Worm (Caenorhabditis elegans): ENCODE results near the gene C28H8.5.

DNA sequence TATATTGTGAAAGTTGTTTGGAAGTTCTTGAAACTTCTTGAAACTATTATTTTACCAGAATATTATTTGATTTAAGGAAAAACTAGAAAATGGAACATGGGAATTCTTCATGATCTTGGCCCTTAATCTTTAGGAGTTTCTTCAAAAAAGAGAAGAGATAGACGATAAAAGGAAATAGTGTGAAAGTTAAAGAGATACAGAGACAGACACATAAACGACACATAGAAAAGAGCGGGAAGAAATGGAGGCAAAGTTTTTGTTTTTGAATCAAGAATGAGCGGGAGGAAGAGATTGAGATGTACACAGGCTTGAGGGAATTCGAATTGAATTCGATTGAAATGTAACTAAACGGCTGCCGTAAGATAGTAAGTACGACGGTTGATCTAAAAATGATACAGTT lies 13.4 kb downstream of the C28H8.5 start:
- no peak for TF ChIP-seq lin-39 (tag; optimal IDR thresholded peaks at IDR 0.05)
- no peak for TF ChIP-seq skn-1 (tag; optimal IDR thresholded peaks at IDR 0.05)
- no peak for TF ChIP-seq C16A3.4 (tag; optimal IDR thresholded peaks at IDR 0.05)

Data from whole organism, L1 larva.